Fruit fly (Drosophila melanogaster) whole organism, wandering third instar larva: ENCODE data around the gene Ada2a.

ENCODE experiments used
- Myc ChIP-seq: fragments of >200 bp; optimal IDR thresholded peaks from 2 replicates; lab custom pipeline; 2017
- ey ChIP-seq: fragments of 200-800 bp; sonication (Bioruptor generic); optimal IDR thresholded peaks from 2 replicates; lab custom pipeline; 2016; ENCODE audit warnings: missing biosample characterization, missing genetic modification characterization
- fru ChIP-seq: fragments of 200-800 bp; sonication (Bioruptor generic); optimal IDR thresholded peaks from 3 replicates; lab custom pipeline; 2016; ENCODE audit warnings: missing biosample characterization, mild to moderate bottlenecking, missing genetic modification characterization
- psq ChIP-seq: fragments of 200-800 bp; sonication (Bioruptor generic); optimal IDR thresholded peaks from 3 replicates; lab custom pipeline; 2017; ENCODE audit warnings: missing biosample characterization, mild to moderate bottlenecking, missing genetic modification characterization, moderate library complexity
- rgr ChIP-seq: fragments of 200-800 bp; sonication (Bioruptor generic); optimal IDR thresholded peaks from 3 replicates; lab custom pipeline; 2016; ENCODE audit warnings: missing biosample characterization, mild to moderate bottlenecking, missing genetic modification characterization
- sv ChIP-seq: fragments of 200-800 bp; sonication (Bioruptor generic); optimal IDR thresholded peaks from 3 replicates; lab custom pipeline; 2016; ENCODE audit warnings: missing biosample characterization, missing genetic modification characterization
- tai ChIP-seq: sonication (Bioruptor generic); optimal IDR thresholded peaks from 2 replicates; lab custom pipeline; 2016; ENCODE audit warnings: missing biosample characterization, missing genetic modification characterization
- usp ChIP-seq: fragments of >200 bp; optimal IDR thresholded peaks from 2 replicates; lab custom pipeline; 2017; ENCODE audit warnings: missing biosample characterization, missing genetic modification characterization

DNA sequence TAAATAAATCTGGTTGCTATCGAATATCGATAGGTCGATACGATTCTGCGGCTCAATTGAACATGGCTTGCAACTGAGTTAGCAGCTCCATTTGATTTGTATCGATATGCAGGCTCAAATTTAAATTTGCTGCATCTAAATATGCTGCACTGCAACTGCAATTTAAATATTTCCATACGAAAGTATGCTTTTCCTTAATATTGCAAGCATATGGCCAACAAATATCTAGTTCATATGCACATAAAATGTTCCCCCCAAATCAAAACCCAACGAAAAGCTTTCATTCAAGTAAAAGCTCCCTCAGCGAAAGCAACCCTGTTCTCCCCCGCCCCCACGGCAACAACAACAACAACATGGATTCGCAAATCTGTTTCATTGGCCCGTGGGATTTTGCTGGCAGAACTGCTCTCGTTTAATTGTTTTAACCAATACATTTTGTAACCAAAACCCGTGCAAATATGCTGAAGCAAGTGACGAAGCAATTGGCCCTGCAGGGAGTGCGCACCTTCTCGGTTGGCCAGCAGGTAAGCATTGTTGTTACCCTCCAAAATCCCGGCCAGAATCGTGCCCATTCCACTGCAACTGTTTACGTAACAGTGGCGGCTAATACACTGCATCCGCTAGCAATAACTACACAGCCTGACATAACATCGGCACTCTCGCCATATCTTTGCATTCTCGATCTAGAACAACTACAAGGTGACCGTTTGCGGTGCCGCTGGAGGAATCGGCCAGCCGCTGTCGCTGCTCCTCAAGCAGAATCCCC, 29.1 kb downstream of the Ada2a start, which contains the start of the genes CG7168 and Mdh2:
- TF ChIP-seq tai (GFP tag; lab: Kevin White, UChicago) (no peak), psq (GFP tag; lab: Kevin White, UChicago) (no peak), ey (GFP tag; lab: Kevin White, UChicago) (no peak), sv (no peak), Myc (lab: Kevin White, UChicago) (no peak), rgr (GFP tag; lab: Kevin White, UChicago) (no peak), usp (GFP tag; lab: Kevin White, UChicago) (no peak), fru (GFP tag; lab: Kevin White, UChicago) (no peak)
